Worm (Caenorhabditis elegans) whole organism, L4/young adult: ENCODE data around the gene Y48A6B.9.

ENCODE experiments used
- dao-5 ChIP-seq: sonication (generic microtip); optimal IDR thresholded peaks from 2 replicates; lab custom pipeline; 2016; ENCODE audit warnings: missing genotype, missing genetic modification characterization, moderate library complexity, missing compliant biosample characterization
- him-1 ChIP-seq: sonication (generic microtip); optimal IDR thresholded peaks from 2 replicates; lab custom pipeline; 2016; ENCODE audit warnings: missing genotype, missing genetic modification reagents, missing genetic modification characterization, missing compliant biosample characterization

ce11 chrIII:11077404-11077803 is 44.4 kb downstream of the Y48A6B.9 start, which contains the start of gene str-246:
- TF ChIP-seq dao-5 (tag; lab: Kevin White, UChicago) (no peak), him-1 (no peak)
